Worm (Caenorhabditis elegans) whole organism, L4 larva: ENCODE results near the gene cdc-73.
A peak's percentile ranks its signal among the peaks of the same experiment; 100 is the strongest.

Source experiments
- T20F7.1 ChIP-seq: fragments of 200-800 bp; sonication (Bioruptor generic); optimal IDR thresholded peaks from 2 replicates; lab custom pipeline; 2018; ENCODE audit warnings: mild to moderate bottlenecking, missing genetic modification characterization, missing compliant biosample characterization
- Y5F2A.4 ChIP-seq: fragments of 200-800 bp; sonication (Bioruptor generic); optimal IDR thresholded peaks from 2 replicates; lab custom pipeline; 2018; ENCODE audit warnings: mild to moderate bottlenecking, missing genetic modification characterization, missing compliant biosample characterization
- Y75B8A.6 ChIP-seq: fragments of 200-800 bp; sonication (Bioruptor generic); IDR thresholded peaks from 2 replicates; pipeline ENCODE4 v1.3.6; 2022; ENCODE audit warnings: missing genetic modification reagents, missing genetic modification characterization, missing compliant biosample characterization
- aha-1 ChIP-seq: fragments of 150-350 bp; peaks from one replicate; lab custom pipeline; 2014; ENCODE audit warnings: missing biosample characterization, missing genetic modification characterization
- ama-1 ChIP-seq: fragments of 150-350 bp; optimal IDR thresholded peaks from 2 replicates; lab custom pipeline; 2014; ENCODE audit warnings: inconsistent platforms, mixed read lengths
- ceh-20 ChIP-seq: fragments of 200-800 bp; sonication (Bioruptor generic); IDR thresholded peaks from 2 replicates; pipeline ENCODE4 v1.3.6; 2022; ENCODE audit warnings: missing genetic modification reagents, missing genetic modification characterization, missing compliant biosample characterization
- ceh-62 ChIP-seq: sonication (generic microtip); optimal IDR thresholded peaks from 2 replicates; lab custom pipeline; 2017; ENCODE audit warnings: missing biosample characterization, missing genetic modification characterization
- ceh-82 ChIP-seq: sonication (generic microtip); optimal IDR thresholded peaks from 2 replicates; lab custom pipeline; 2017; ENCODE audit warnings: missing biosample characterization, missing genetic modification characterization
- cey-2 ChIP-seq: sonication (generic microtip); optimal IDR thresholded peaks from 3 replicates; lab custom pipeline; 2017; ENCODE audit warnings: missing genetic modification characterization, mild to moderate bottlenecking, missing compliant biosample characterization, antibody characterized with exemption, borderline replicate concordance; ENCODE audit not compliant: insufficient read depth
- duxl-1 ChIP-seq: sonication (generic microtip); optimal IDR thresholded peaks from 2 replicates; lab custom pipeline; 2016; ENCODE audit warnings: mild to moderate bottlenecking, missing genetic modification characterization, moderate library complexity, missing compliant biosample characterization; ENCODE audit not compliant: poor library complexity
- egl-27 ChIP-seq: sonication (generic microtip); optimal IDR thresholded peaks from 3 replicates; lab custom pipeline; 2017; ENCODE audit warnings: missing biosample characterization, missing genetic modification reagents, missing genetic modification characterization
- fos-1 ChIP-seq: fragments of 150-350 bp; optimal IDR thresholded peaks from 2 replicates; lab custom pipeline; 2014; ENCODE audit warnings: missing biosample characterization, missing genetic modification characterization
- jun-1 ChIP-seq: fragments of 150-350 bp; optimal IDR thresholded peaks from 2 replicates; lab custom pipeline; 2014; ENCODE audit warnings: missing biosample characterization, missing genetic modification reagents, missing genetic modification characterization
- lin-13 ChIP-seq: fragments of 150-350 bp; optimal IDR thresholded peaks from 2 replicates; lab custom pipeline; 2014; ENCODE audit warnings: missing biosample characterization, missing genetic modification reagents, missing genetic modification characterization
- lir-3 ChIP-seq: sonication (generic microtip); optimal IDR thresholded peaks from 2 replicates; lab custom pipeline; 2016; ENCODE audit warnings: mild to moderate bottlenecking, missing genetic modification characterization, missing compliant biosample characterization
- lsy-2 ChIP-seq, 2 experiments: fragments of 150-350 bp in 1 of 2; sonication (generic microtip) in 1 of 2; optimal IDR thresholded peaks; 2 replicates each; lab custom pipeline; 2014 to 2017; ENCODE audit warnings: missing biosample characterization in 2 of 2, missing genetic modification characterization in 2 of 2
- mdt-29 ChIP-seq: fragments of 200-800 bp; sonication (Bioruptor generic); IDR thresholded peaks from 2 replicates; pipeline ENCODE4 v1.3.6; 2022; ENCODE audit warnings: missing genetic modification reagents, missing genetic modification characterization, missing compliant biosample characterization
- nhr-102 ChIP-seq: sonication (generic microtip); optimal IDR thresholded peaks from 2 replicates; lab custom pipeline; 2016; ENCODE audit warnings: mild to moderate bottlenecking, missing genetic modification characterization, moderate library complexity, missing compliant biosample characterization
- nhr-237 ChIP-seq: sonication (generic microtip); optimal IDR thresholded peaks from 2 replicates; lab custom pipeline; 2017; ENCODE audit warnings: missing biosample characterization, missing genetic modification characterization
- nhr-28 ChIP-seq: fragments of 150-350 bp; optimal IDR thresholded peaks from 2 replicates; lab custom pipeline; 2014; ENCODE audit warnings: missing biosample characterization, missing genetic modification characterization
- nhr-42 ChIP-seq: fragments of 200-800 bp; sonication (Bioruptor generic); IDR thresholded peaks from 2 replicates; pipeline ENCODE4 v1.3.6; 2022; ENCODE audit warnings: missing genetic modification characterization, missing compliant biosample characterization
- nhr-77 ChIP-seq: fragments of 150-350 bp; optimal IDR thresholded peaks from 2 replicates; lab custom pipeline; 2014; ENCODE audit warnings: missing biosample characterization, missing genetic modification characterization
- pha-4 ChIP-seq, 2 experiments: fragments of 150-350 bp in 1 of 2; fragments of 200-800 bp in 1 of 2; sonication (Bioruptor generic) in 1 of 2; IDR thresholded peaks in 1 of 2; optimal IDR thresholded peaks in 1 of 2; 2 replicates each; pipeline versions ENCODE4 v1.3.6 to Lab custom; 2014 to 2022; ENCODE audit warnings: missing genetic modification characterization in 2 of 2, missing genetic modification reagents in 2 of 2, missing biosample characterization in 1 of 2, missing compliant biosample characterization in 1 of 2
- rbr-2 ChIP-seq: sonication (generic microtip); optimal IDR thresholded peaks from 2 replicates; lab custom pipeline; 2016; ENCODE audit warnings: missing genotype, missing genetic modification characterization, missing compliant biosample characterization
- saeg-2 ChIP-seq: fragments of 200-800 bp; sonication (Bioruptor generic); IDR thresholded peaks from 2 replicates; pipeline ENCODE4 v1.3.6; 2022; ENCODE audit warnings: missing genetic modification reagents, missing genetic modification characterization, missing compliant biosample characterization
- set-16 ChIP-seq: fragments of 200-800 bp; sonication (Bioruptor generic); IDR thresholded peaks from 2 replicates; pipeline ENCODE4 v1.3.6; 2022; ENCODE audit warnings: missing genetic modification reagents, missing genetic modification characterization, missing compliant biosample characterization
- skn-1 ChIP-seq: fragments of 150-350 bp; optimal IDR thresholded peaks from 2 replicates; lab custom pipeline; 2014; ENCODE audit warnings: missing biosample characterization, missing genetic modification characterization
- unc-39 ChIP-seq: sonication (generic microtip); optimal IDR thresholded peaks from 2 replicates; lab custom pipeline; 2017; ENCODE audit warnings: missing biosample characterization, missing genetic modification characterization
- unc-62 ChIP-seq, 3 experiments: fragments of 150-350 bp in 1 of 3; sonication (generic microtip); optimal IDR thresholded peaks in 2 of 3; peaks in 1 of 3; 1 replicate in 1 of 3; 2 replicates in 2 of 3; lab custom pipeline; 2014 to 2017; ENCODE audit warnings: missing biosample characterization in 3 of 3, missing genetic modification characterization in 3 of 3, missing genetic modification reagents in 3 of 3, missing genotype in 1 of 3
- zag-1 ChIP-seq: fragments of 150-350 bp; optimal IDR thresholded peaks from 2 replicates; lab custom pipeline; 2014; ENCODE audit warnings: missing biosample characterization, missing genetic modification characterization
- zfp-3 ChIP-seq: fragments of 200-800 bp; sonication (Bioruptor generic); conservative IDR thresholded peaks from 2 replicates; pipeline ENCODE4 v1.3.6; 2022; ENCODE audit warnings: missing genetic modification reagents, missing genetic modification characterization, missing compliant biosample characterization

Gene cdc-73

DNA sequence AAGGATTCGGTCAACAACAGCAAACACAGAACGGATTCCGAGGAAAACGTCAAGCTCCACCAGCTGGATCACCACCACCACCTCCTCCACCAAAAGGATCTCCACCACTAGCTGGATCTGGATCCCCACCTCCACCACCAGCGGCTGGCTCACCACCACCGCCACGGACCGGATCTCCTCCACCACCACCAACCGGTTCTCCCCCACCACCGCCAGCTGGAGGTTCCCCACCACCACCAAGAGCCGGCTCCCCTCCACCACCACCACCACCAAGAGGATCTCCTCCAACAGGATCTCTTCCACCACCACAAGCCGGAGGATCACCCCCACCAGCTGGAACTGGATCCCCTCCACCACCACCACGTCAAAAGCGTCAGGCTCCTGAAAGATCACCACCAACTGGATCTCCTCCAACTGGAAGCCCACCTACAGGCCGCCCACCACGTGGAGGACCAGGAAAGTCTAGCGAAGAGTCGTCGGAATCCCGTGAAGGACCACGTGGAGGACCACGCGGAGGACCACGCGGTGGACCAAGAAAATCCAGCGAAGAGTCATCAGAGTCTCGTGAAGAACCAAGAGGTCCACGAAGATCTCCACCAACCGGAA, 34.4 kb downstream of the cdc-73 start:
- no peak for TF ChIP-seq saeg-2
- peak; percentile 97 for TF ChIP-seq set-16
- no peak for TF ChIP-seq lir-3 (tag; lab: Kevin White, UChicago)
- no peak for TF ChIP-seq cey-2 (tag; lab: Kevin White, UChicago)
- TF ChIP-seq mdt-29 (GFP tag; lab: Robert Waterston, UW) = no peak
- no peak for TF ChIP-seq nhr-77
- no peak for TF ChIP-seq zag-1 (tag; lab: Kevin White, UChicago)
- TF ChIP-seq, all 104 proteins: peak for 1

DNA sequence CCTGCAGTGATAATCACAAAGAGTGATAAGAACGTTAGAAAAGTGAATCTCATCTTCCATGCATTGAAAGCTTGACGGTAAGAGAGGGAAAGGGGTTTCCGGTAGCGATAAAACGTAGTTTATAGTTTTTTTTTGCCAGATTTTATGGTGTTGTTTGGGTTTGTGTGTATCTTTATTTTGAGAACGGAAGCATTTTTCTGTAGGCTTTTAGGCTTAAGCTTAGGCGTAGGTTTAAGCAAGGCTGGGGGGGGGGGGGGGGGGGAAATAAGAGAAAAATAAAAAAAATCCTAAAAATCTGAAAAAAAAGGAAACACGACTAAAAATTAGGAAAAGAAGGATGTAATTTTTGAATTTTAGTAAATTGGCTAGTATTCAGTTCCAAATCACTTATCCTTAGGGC, 36.5 kb downstream of the cdc-73 start, which contains the start of gene C35B1.8:
TSS of gene C35B1.8 (minus strand) at position 101 of the 400 bp plus-strand sequence.
- no peak for TF ChIP-seq aha-1 (tag; lab: Kevin White, UChicago)
- TF ChIP-seq Y5F2A.4 (GFP tag; lab: Kevin White, UChicago) = no peak
- TF ChIP-seq lin-13 = no peak
- TF ChIP-seq unc-39 (tag; lab: Kevin White, UChicago) = no peak
- TF ChIP-seq jun-1 (tag; lab: Kevin White, UChicago) = no peak
- TF ChIP-seq ceh-20 (GFP tag; lab: Robert Waterston, UW) = no peak
- TF ChIP-seq ceh-82 (tag; lab: Kevin White, UChicago) = no peak
- TF ChIP-seq nhr-237 (tag; lab: Kevin White, UChicago) = no peak
- TF ChIP-seq ceh-62 (tag; lab: Kevin White, UChicago) = no peak
- TF ChIP-seq Y75B8A.6 (GFP tag; lab: Robert Waterston, UW) = no peak
- TF ChIP-seq pha-4 (GFP tag; IDR thresholded peaks at IDR 0.05; lab: Robert Waterston, UW) = no peak
- TF ChIP-seq pha-4 (tag; optimal IDR thresholded peaks at IDR 0.05; lab: Kevin White, UChicago) = no peak
- no peak for TF ChIP-seq rbr-2 (tag; lab: Kevin White, UChicago)
- TF ChIP-seq ama-1 (lab: Kevin White, UChicago) = no peak
- TF ChIP-seq zfp-3 (GFP tag; lab: Robert Waterston, UW) = no peak
- TF ChIP-seq nhr-42 (GFP tag; lab: Robert Waterston, UW) = no peak
- no peak for TF ChIP-seq nhr-28 (tag; lab: Kevin White, UChicago)

DNA sequence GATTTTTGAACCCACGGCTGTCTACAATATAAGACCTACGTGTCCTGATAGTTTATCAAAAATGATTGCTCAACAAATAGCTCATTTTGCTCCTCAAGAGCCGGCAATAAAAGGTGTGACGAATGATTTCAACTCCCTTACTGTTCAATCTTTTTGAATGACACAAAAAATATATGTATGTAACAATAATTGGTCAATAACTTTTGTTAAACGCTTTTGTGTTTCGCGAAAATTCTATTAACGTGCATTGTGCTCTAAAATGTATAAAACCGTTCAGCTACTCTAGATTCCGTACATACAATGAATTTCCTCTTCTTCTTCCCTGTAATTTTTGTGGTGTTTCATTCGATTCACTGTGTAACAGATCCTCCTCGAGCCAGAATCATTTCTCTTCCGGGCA, 37.1 kb downstream of the cdc-73 start, which contains the start of gene C35B1.4:
TSS of gene C35B1.4 (plus strand) at position 301 of the 400 bp plus-strand sequence.
- TF ChIP-seq mdt-29 (GFP tag; lab: Robert Waterston, UW) = no peak
- TF ChIP-seq lir-3 (tag; lab: Kevin White, UChicago) = no peak
- TF ChIP-seq lin-13 = no peak
- no peak for TF ChIP-seq duxl-1 (tag; lab: Kevin White, UChicago)
- TF ChIP-seq cey-2 (tag; lab: Kevin White, UChicago) = no peak
- no peak for TF ChIP-seq lsy-2 (tag; optimal IDR thresholded peaks at IDR 0.05; lab: Kevin White, UChicago)
- no peak for TF ChIP-seq nhr-102 (tag; lab: Kevin White, UChicago)
- no peak for TF ChIP-seq egl-27 (tag; lab: Kevin White, UChicago)
- no peak for TF ChIP-seq skn-1 (tag; lab: Kevin White, UChicago)

DNA sequence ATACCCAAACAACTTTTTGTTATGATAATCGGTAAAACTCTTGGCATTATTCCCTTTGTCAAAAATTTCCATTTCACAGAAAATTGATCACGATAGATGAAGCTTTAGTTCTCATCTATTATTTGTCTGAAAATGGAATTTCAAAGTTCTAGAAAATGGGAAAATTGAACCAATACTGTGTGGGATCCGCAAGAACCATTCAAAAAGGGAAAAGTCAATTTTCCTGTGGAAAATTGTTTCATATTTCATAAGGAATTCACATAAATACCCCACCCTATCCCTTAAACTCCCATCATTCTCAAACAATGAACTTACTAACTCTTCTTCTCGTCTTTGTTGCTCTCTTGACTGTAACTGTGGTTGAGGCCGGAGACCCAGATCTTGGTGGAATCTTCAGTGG, 38.5 kb downstream of the cdc-73 start, which contains the start of the genes C35B1.9 and C35B1.3:
TSS of gene C35B1.9 (minus strand) at position 101 of the 400 bp plus-strand sequence.
TSS of gene C35B1.3 (plus strand) at position 306 of the 400 bp plus-strand sequence.
- TF ChIP-seq aha-1 (tag; lab: Kevin White, UChicago) = no peak
- TF ChIP-seq T20F7.1 (GFP tag; lab: Kevin White, UChicago) = no peak
- TF ChIP-seq unc-62 (GFP tag; optimal IDR thresholded peaks at IDR 0.05 in 1 of 2; lab: Kevin White, UChicago) = peak in 1 of 2 experiments; percentile 11
- TF ChIP-seq unc-62 (tag; optimal IDR thresholded peaks at IDR 0.05; lab: Kevin White, UChicago) = no peak

DNA sequence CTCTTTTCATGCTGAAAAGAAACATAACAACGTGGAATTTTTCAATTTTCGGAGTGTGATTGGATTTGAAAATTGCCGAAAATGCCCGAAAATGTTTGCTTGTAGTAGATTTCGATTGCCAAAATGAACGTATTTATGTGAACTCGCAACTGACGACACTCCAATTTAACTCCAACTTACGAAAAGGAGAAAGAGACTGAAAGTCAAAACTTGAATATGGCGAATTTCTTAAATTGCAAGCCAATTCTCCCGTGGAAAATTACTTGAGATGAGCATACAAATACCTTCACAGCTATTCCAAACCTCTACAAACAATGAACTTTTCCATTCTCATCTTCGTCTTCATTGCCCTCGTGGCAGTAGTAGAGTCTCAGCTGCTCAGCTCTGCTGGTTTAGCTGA, 40.2 kb downstream of the cdc-73 start:
- TF ChIP-seq fos-1 (tag; lab: Kevin White, UChicago) (no peak), unc-62 (GFP tag; optimal IDR thresholded peaks at IDR 0.05 in 1 of 2; lab: Kevin White, UChicago) (peak in 1 of 2 experiments; percentile 93), unc-62 (tag; optimal IDR thresholded peaks at IDR 0.05; lab: Kevin White, UChicago) (no peak)
